Worm (Caenorhabditis elegans): ENCODE results near the gene prmt-5.

The prmt-5 gene

ce11 chrIII:5196298-5197045, 33.9 kb upstream of the prmt-5 start (continued):
- TF ChIP-seq T20F7.1 (GFP tag; optimal IDR thresholded peaks at IDR 0.05) (peak; percentile 7), lin-29 (GFP tag; IDR thresholded peaks at IDR 0.05) (no peak), cey-2 (tag; optimal IDR thresholded peaks at IDR 0.05; ENCODE audit: borderline replicate concordance, insufficient read depth) (no peak), arid-1 (GFP tag; conservative IDR thresholded peaks at IDR 0.05) (no peak), nhr-76 (tag; optimal IDR thresholded peaks at IDR 0.05) (no peak), madf-9 (GFP tag; conservative IDR thresholded peaks at IDR 0.05) (peak; percentile 61), duxl-1 (tag; optimal IDR thresholded peaks at IDR 0.05; ENCODE audit: poor library complexity) (peak; percentile 66), F49E8.2 (tag; optimal IDR thresholded peaks at IDR 0.05; ENCODE audit: borderline replicate concordance) (no peak), nhr-111 (GFP tag; optimal IDR thresholded peaks at IDR 0.05) (no peak), R02D3.7 (tag; optimal IDR thresholded peaks at IDR 0.05) (no peak), pqm-1 (tag; optimal IDR thresholded peaks at IDR 0.05) (no peak), lin-13 (GFP tag; optimal IDR thresholded peaks at IDR 0.05) (peak; percentile 54), D1046.2 (GFP tag; IDR thresholded peaks at IDR 0.05) (no peak), hif-1 (tag; optimal IDR thresholded peaks at IDR 0.05) (no peak), aha-1 (tag) (peak; percentile 97), egl-43 (GFP tag; IDR thresholded peaks at IDR 0.05) (0 out of 2 replicates have a peak, but pooled peaks have one; percentile 7), ceh-32 (tag; optimal IDR thresholded peaks at IDR 0.05; ENCODE audit: poor library complexity) (no peak), nhr-42 (GFP tag; IDR thresholded peaks at IDR 0.05) (0 out of 2 replicates have a peak, but pooled peaks have one; percentile 4), set-16 (GFP tag; IDR thresholded peaks at IDR 0.05) (no peak), lim-7 (GFP tag; IDR thresholded peaks at IDR 0.05) (peak; percentile 58; the same call in 1 of the 2 replicates), ceh-28 (tag; optimal IDR thresholded peaks at IDR 0.05) (no peak), fos-1 (tag; optimal IDR thresholded peaks at IDR 0.05) (no peak), jun-1 (tag; optimal IDR thresholded peaks at IDR 0.05) (no peak), daf-8 (GFP tag; IDR thresholded peaks at IDR 0.05) (no peak), Y75B8A.6 (GFP tag; IDR thresholded peaks at IDR 0.05) (no peak; the same call in 1 of the 2 replicates), lir-3 (tag; optimal IDR thresholded peaks at IDR 0.05) (no peak), nhr-237 (tag; optimal IDR thresholded peaks at IDR 0.05) (no peak), sdz-12 (GFP tag; optimal IDR thresholded peaks at IDR 0.05) (no peak), nhr-41 (GFP tag; IDR thresholded peaks at IDR 0.05) (no peak), zfp-2 (tag; optimal IDR thresholded peaks at IDR 0.05) (no peak), daf-19 (GFP tag; conservative IDR thresholded peaks at IDR 0.05) (0 out of 2 replicates have a peak, but pooled peaks have one; percentile 25), mxl-2 (GFP tag; conservative IDR thresholded peaks at IDR 0.05) (no peak), egl-27 (tag; optimal IDR thresholded peaks at IDR 0.05) (no peak), ZK546.5 (tag; optimal IDR thresholded peaks at IDR 0.05) (no peak), mxl-3 (GFP tag; optimal IDR thresholded peaks at IDR 0.05) (no peak), madf-5 (GFP tag; IDR thresholded peaks at IDR 0.05) (no peak), snpc-1.2 (GFP tag; IDR thresholded peaks at IDR 0.05) (no peak), hlh-11 (tag; optimal IDR thresholded peaks at IDR 0.05) (peak; percentile 24), tag-97 (GFP tag; IDR thresholded peaks at IDR 0.05) (no peak), fkh-10 (GFP tag; optimal IDR thresholded peaks at IDR 0.05) (no peak), mep-1 (tag; optimal IDR thresholded peaks at IDR 0.05) (peak; percentile 35), F10B5.3 (tag; optimal IDR thresholded peaks at IDR 0.05) (no peak), ceh-82 (tag; optimal IDR thresholded peaks at IDR 0.05) (no peak), zfp-3 (GFP tag; conservative IDR thresholded peaks at IDR 0.05) (peak; percentile 90), skn-1 (tag; optimal IDR thresholded peaks at IDR 0.05) (no peak), nhr-28 (tag; optimal IDR thresholded peaks at IDR 0.05) (no peak), zag-1 (tag; optimal IDR thresholded peaks at IDR 0.05) (no peak), dmd-8 (GFP tag; IDR thresholded peaks at IDR 0.05) (no peak), mes-2 (tag; optimal IDR thresholded peaks at IDR 0.05; ENCODE audit: poor library complexity, severe bottlenecking) (no peak), dmd-9 (GFP tag; IDR thresholded peaks at IDR 0.05) (no peak)
